Worm (Caenorhabditis elegans) whole organism, L2 larva: ENCODE data around the gene egl-43.

Source experiments
- R02D3.7 ChIP-seq: fragments of 150-350 bp; optimal IDR thresholded peaks from 2 replicates; lab custom pipeline; 2014; ENCODE audit warnings: missing biosample characterization, missing genetic modification characterization
- ama-1 ChIP-seq: fragments of 150-350 bp; optimal IDR thresholded peaks from 2 replicates; lab custom pipeline; 2018; ENCODE audit warnings: inconsistent platforms
- elt-1 ChIP-seq: fragments of 150-350 bp; optimal IDR thresholded peaks from 2 replicates; lab custom pipeline; 2014; ENCODE audit warnings: missing biosample characterization, missing genetic modification characterization
- fos-1 ChIP-seq: fragments of 150-350 bp; optimal IDR thresholded peaks from 2 replicates; lab custom pipeline; 2014; ENCODE audit warnings: missing biosample characterization, missing genetic modification characterization
- lin-39 ChIP-seq: fragments of 150-350 bp; optimal IDR thresholded peaks from 2 replicates; lab custom pipeline; 2014; ENCODE audit warnings: missing biosample characterization, missing genetic modification reagents, missing genetic modification characterization
- lsy-2 ChIP-seq, 2 experiments: fragments of 150-350 bp in 1 of 2; sonication (generic microtip) in 1 of 2; optimal IDR thresholded peaks; 2 replicates each; lab custom pipeline; 2014 to 2017; ENCODE audit warnings: missing biosample characterization in 2 of 2, missing genetic modification characterization in 2 of 2
- nhr-237 ChIP-seq: fragments of 150-350 bp; optimal IDR thresholded peaks from 2 replicates; lab custom pipeline; 2014; ENCODE audit warnings: missing biosample characterization, missing genetic modification characterization
- nhr-6 ChIP-seq: fragments of 150-350 bp; optimal IDR thresholded peaks from 2 replicates; lab custom pipeline; 2014; ENCODE audit warnings: missing biosample characterization, missing genetic modification characterization
- skn-1 ChIP-seq: sonication (generic microtip); optimal IDR thresholded peaks from 2 replicates; lab custom pipeline; 2017; ENCODE audit warnings: missing biosample characterization, missing genetic modification characterization
- zag-1 ChIP-seq: fragments of 150-350 bp; optimal IDR thresholded peaks from 2 replicates; lab custom pipeline; 2014; ENCODE audit warnings: missing biosample characterization, missing genetic modification characterization

- no peak for TF ChIP-seq R02D3.7 (tag; lab: Kevin White, UChicago)
- no peak for TF ChIP-seq zag-1
- TF ChIP-seq elt-1 (tag; lab: Kevin White, UChicago): no peak
- no peak for TF ChIP-seq lsy-2 (tag; optimal IDR thresholded peaks at IDR 0.05; lab: Kevin White, UChicago)
- no peak for TF ChIP-seq nhr-237 (tag; lab: Kevin White, UChicago)
- no peak for TF ChIP-seq ama-1
- TF ChIP-seq fos-1 (tag; lab: Kevin White, UChicago): no peak
- no peak for TF ChIP-seq skn-1 (tag; lab: Kevin White, UChicago)
- no peak for TF ChIP-seq lin-39 (tag; lab: Kevin White, UChicago)
- no peak for TF ChIP-seq nhr-6
Measured at ce11 chrII:9966954-9967353, 12.0 kb downstream of the egl-43 start, which contains the start of gene dtmk-1.
